In the genomic region with DNA sequence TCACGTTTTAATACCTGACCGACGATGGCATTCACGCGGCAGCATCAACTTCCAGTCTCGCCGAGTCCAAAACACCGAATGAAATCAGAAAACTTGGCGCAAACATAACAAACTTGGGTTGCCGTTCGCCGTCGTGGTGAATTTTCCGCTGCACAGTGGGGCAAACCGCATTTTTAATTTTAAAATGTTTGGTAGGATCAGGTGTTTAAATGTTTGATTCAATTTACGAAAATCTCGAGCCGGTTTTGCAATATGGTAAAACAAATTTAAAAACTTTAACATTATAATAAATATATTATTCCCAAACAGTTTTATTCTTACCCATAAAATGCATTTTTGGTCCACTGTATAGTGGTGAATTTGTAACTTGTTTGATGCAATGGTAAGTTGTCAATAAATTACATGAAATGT, we compare ENCODE assay signal across 1 fruit fly cellular context.
TF ChIP-seq lines count a peak whose summit lies in the region.

A gene (minus strand): TSS at position 82 of the 411 bp plus-strand sequence.

TF ChIP-seq in whole organism, embryonic, 481 proteins besides CTCF, POLR2A, EP300 and RAD21 (continued from another document and continues in another):
- TF ChIP-seq HmgD (GFP tag; optimal IDR thresholded peaks at IDR 0.05; lab: Kevin White, UChicago) (peak; percentile 53), gro (GFP tag; optimal IDR thresholded peaks at IDR 0.05; lab: Kevin White, UChicago) (peak; percentile 94), Fer3 (tag; optimal IDR thresholded peaks at IDR 0.05; lab: Kevin White, UChicago) (peak; percentile 99), sd (tag; optimal IDR thresholded peaks at IDR 0.05; lab: Kevin White, UChicago) (peak; percentile 97), CG2678 (tag; optimal IDR thresholded peaks at IDR 0.05; lab: Kevin White, UChicago) (peak; percentile 100), Hmx (GFP tag; optimal IDR thresholded peaks at IDR 0.05; lab: Kevin White, UChicago) (peak; percentile 65), CG10147 (GFP tag; optimal IDR thresholded peaks at IDR 0.05; lab: Kevin White, UChicago) (peak; percentile 98), az2 (GFP tag; optimal IDR thresholded peaks at IDR 0.05; lab: Kevin White, UChicago) (peak; percentile 100), Hey (tag; optimal IDR thresholded peaks at IDR 0.05; lab: Kevin White, UChicago) (peak; percentile 89), CG14667 (GFP tag; IDR thresholded peaks at IDR 0.05; lab: Robert Waterston, UW) (peak; percentile 99), CG8924 (tag; optimal IDR thresholded peaks at IDR 0.05; lab: Kevin White, UChicago) (peak; percentile 100), hbn (GFP tag; IDR thresholded peaks at IDR 0.05; lab: Robert Waterston, UW; ENCODE audit: partially characterized antibody) (peak; percentile 53; the same call in 1 of the 2 replicates), CG9727 (GFP tag; optimal IDR thresholded peaks at IDR 0.05; lab: Kevin White, UChicago) (peak; percentile 99), CG4282 (GFP tag; optimal IDR thresholded peaks at IDR 0.05; lab: Kevin White, UChicago) (peak; percentile 93), pros (GFP tag; optimal IDR thresholded peaks at IDR 0.05; lab: Kevin White, UChicago) (peak; percentile 80), CG9797 (GFP tag; optimal IDR thresholded peaks at IDR 0.05; lab: Kevin White, UChicago) (peak; percentile 78), aop (GFP tag; IDR thresholded peaks at IDR 0.05; lab: Robert Waterston, UW) (peak; percentile 90), ATbp (GFP tag; optimal IDR thresholded peaks at IDR 0.05; lab: Kevin White, UChicago) (peak; percentile 100), CG6254 (GFP tag; optimal IDR thresholded peaks at IDR 0.05; lab: Kevin White, UChicago) (peak; percentile 98), crp (GFP tag; optimal IDR thresholded peaks at IDR 0.05; lab: Kevin White, UChicago) (peak; percentile 29 to 75), Taf1 (GFP tag; IDR thresholded peaks at IDR 0.05; lab: Robert Waterston, UW) (peak; percentile 93), lov (optimal IDR thresholded peaks at IDR 0.05; lab: Kevin White, UChicago) (no peak), lov (GFP tag; IDR thresholded peaks at IDR 0.05; lab: Robert Waterston, UW) (peak; percentile 99), CG11723 (GFP tag; optimal IDR thresholded peaks at IDR 0.05; lab: Kevin White, UChicago) (peak; percentile 99), CG9609 (GFP tag; optimal IDR thresholded peaks at IDR 0.05; lab: Kevin White, UChicago) (peak; percentile 92), CG12219 (GFP tag; optimal IDR thresholded peaks at IDR 0.05; lab: Kevin White, UChicago) (peak; percentile 99), chif (GFP tag; optimal IDR thresholded peaks at IDR 0.05; lab: Kevin White, UChicago) (peak; percentile 95 to 97), cwo (GFP tag; optimal IDR thresholded peaks at IDR 0.05; lab: Kevin White, UChicago) (peak; percentile 98), mirr (GFP tag; optimal IDR thresholded peaks at IDR 0.05; lab: Kevin White, UChicago) (peak; percentile 97), Six4 (GFP tag; optimal IDR thresholded peaks at IDR 0.05; lab: Kevin White, UChicago) (peak; percentile 98), pzg (GFP tag; optimal IDR thresholded peaks at IDR 0.05; lab: Kevin White, UChicago) (peak; percentile 26), sug (tag; optimal IDR thresholded peaks at IDR 0.05; lab: Kevin White, UChicago) (peak; percentile 96), Ets97D (GFP tag; optimal IDR thresholded peaks at IDR 0.05; lab: Kevin White, UChicago) (peak; percentile 92), dati (GFP tag; IDR thresholded peaks at IDR 0.05; lab: Robert Waterston, UW) (peak; percentile 98), wor (GFP tag; IDR thresholded peaks at IDR 0.05; lab: Robert Waterston, UW) (peak; percentile 99), cg (GFP tag; optimal IDR thresholded peaks at IDR 0.05; lab: Kevin White, UChicago) (no peak), ERR (GFP tag; optimal IDR thresholded peaks at IDR 0.05; lab: Kevin White, UChicago) (peak; percentile 85), Eip74EF (GFP tag; optimal IDR thresholded peaks at IDR 0.05; lab: Kevin White, UChicago) (peak in 1 of 2 experiments; percentile 99), bowl (GFP tag; IDR thresholded peaks at IDR 0.05; lab: Robert Waterston, UW) (peak; percentile 99), nmo (GFP tag; optimal IDR thresholded peaks at IDR 0.05; lab: Kevin White, UChicago) (peak; percentile 100), Fer2 (tag; optimal IDR thresholded peaks at IDR 0.05; lab: Kevin White, UChicago) (peak; percentile 98), CG1529 (GFP tag; optimal IDR thresholded peaks at IDR 0.05; lab: Kevin White, UChicago) (peak; percentile 99), CG3065 (GFP tag; optimal IDR thresholded peaks at IDR 0.05; lab: Kevin White, UChicago) (peak; percentile 99), CG31224 (GFP tag; IDR thresholded peaks at IDR 0.05; lab: Robert Waterston, UW) (peak; percentile 97), chm (GFP tag; IDR thresholded peaks at IDR 0.05; lab: Robert Waterston, UW) (peak; percentile 100), Hr51 (GFP tag; optimal IDR thresholded peaks at IDR 0.05; lab: Kevin White, UChicago) (peak; percentile 97 to 100), CG15601 (tag; optimal IDR thresholded peaks at IDR 0.05; lab: Kevin White, UChicago) (peak; percentile 99), Nf-YA (GFP tag; IDR thresholded peaks at IDR 0.05; lab: Robert Waterston, UW) (peak; percentile 75), ewg (GFP tag; optimal IDR thresholded peaks at IDR 0.05; lab: Kevin White, UChicago) (peak; percentile 99), CG7839 (tag; optimal IDR thresholded peaks at IDR 0.05; lab: Kevin White, UChicago) (peak; percentile 99), Ravus (GFP tag; IDR thresholded peaks at IDR 0.05; lab: Robert Waterston, UW) (peak; percentile 97), CHES-1-like (GFP tag; optimal IDR thresholded peaks at IDR 0.05; lab: Kevin White, UChicago) (peak; percentile 89), CG10209 (GFP tag; optimal IDR thresholded peaks at IDR 0.05; lab: Kevin White, UChicago) (peak; percentile 99), vfl (GFP tag; optimal IDR thresholded peaks at IDR 0.05; lab: Kevin White, UChicago) (peak; percentile 96), cato (GFP tag; optimal IDR thresholded peaks at IDR 0.05; lab: Kevin White, UChicago; ENCODE audit: borderline replicate concordance) (peak; percentile 99), Kr (GFP tag; optimal IDR thresholded peaks at IDR 0.05; lab: Kevin White, UChicago) (peak; percentile 92), gcm2 (GFP tag; optimal IDR thresholded peaks at IDR 0.05; lab: Kevin White, UChicago) (peak; percentile 98), mld (GFP tag; IDR thresholded peaks at IDR 0.05; lab: Robert Waterston, UW; ENCODE audit: partially characterized antibody) (0 out of 3 replicates have a peak, but pooled peaks have one; percentile 44), CG12744 (GFP tag; optimal IDR thresholded peaks at IDR 0.05; lab: Kevin White, UChicago) (peak; percentile 93), lbe (GFP tag; optimal IDR thresholded peaks at IDR 0.05; lab: Kevin White, UChicago) (peak; percentile 87), CG18476 (GFP tag; optimal IDR thresholded peaks at IDR 0.05; lab: Kevin White, UChicago) (peak; percentile 98), sc (optimal IDR thresholded peaks at IDR 0.05; lab: Kevin White, UChicago) (no peak), sc (GFP tag; optimal IDR thresholded peaks at IDR 0.05; lab: Kevin White, UChicago) (peak; percentile 99), CG5245 (GFP tag; optimal IDR thresholded peaks at IDR 0.05; lab: Kevin White, UChicago) (peak; percentile 99), NC2α (GFP tag; optimal IDR thresholded peaks at IDR 0.05; lab: Kevin White, UChicago) (peak; percentile 90), Dll (GFP tag; IDR thresholded peaks at IDR 0.05; lab: Robert Waterston, UW; ENCODE audit: partially characterized antibody) (peak; percentile 61; the same call in 3 of the 4 replicates), CG9876 (GFP tag; optimal IDR thresholded peaks at IDR 0.05; lab: Kevin White, UChicago) (peak; percentile 72), wdn (GFP tag; IDR thresholded peaks at IDR 0.05; lab: Robert Waterston, UW) (peak; percentile 99), CG4617 (GFP tag; optimal IDR thresholded peaks at IDR 0.05; lab: Kevin White, UChicago; ENCODE audit: borderline replicate concordance) (peak; percentile 99), slou (GFP tag; optimal IDR thresholded peaks at IDR 0.05; lab: Kevin White, UChicago) (peak; percentile 95), CG8290 (GFP tag; optimal IDR thresholded peaks at IDR 0.05; lab: Kevin White, UChicago) (peak; percentile 95), CG8290 (tag; optimal IDR thresholded peaks at IDR 0.05; lab: Kevin White, UChicago) (peak; percentile 95 to 98), dmrt99B (tag; optimal IDR thresholded peaks at IDR 0.05; lab: Kevin White, UChicago) (peak; percentile 99), chn (GFP tag; optimal IDR thresholded peaks at IDR 0.05; lab: Kevin White, UChicago) (peak; percentile 98), Meics (GFP tag; optimal IDR thresholded peaks at IDR 0.05; lab: Kevin White, UChicago) (peak; percentile 99), CG9215 (GFP tag; IDR thresholded peaks at IDR 0.05; lab: Robert Waterston, UW) (peak; percentile 97), CG1603 (tag; optimal IDR thresholded peaks at IDR 0.05; lab: Kevin White, UChicago) (peak; percentile 97), fd3F (GFP tag; optimal IDR thresholded peaks at IDR 0.05; lab: Kevin White, UChicago) (peak; percentile 99), CG7556 (GFP tag; optimal IDR thresholded peaks at IDR 0.05; lab: Kevin White, UChicago) (peak; percentile 99), Med (GFP tag; lab: Kevin White, UChicago) (peak; percentile 99), CG12391 (tag; optimal IDR thresholded peaks at IDR 0.05; lab: Kevin White, UChicago) (peak; percentile 100), Dip2 (GFP tag; IDR thresholded peaks at IDR 0.05; lab: Robert Waterston, UW) (peak; percentile 77; the same call in 1 of the 2 replicates), CG16813 (GFP tag; IDR thresholded peaks at IDR 0.05; lab: Robert Waterston, UW; ENCODE audit: partially characterized antibody) (no peak; the same call in none of the 3 replicates), Sry-δ (GFP tag; optimal IDR thresholded peaks at IDR 0.05; lab: Kevin White, UChicago) (peak; percentile 55), cad (GFP tag; optimal IDR thresholded peaks at IDR 0.05; lab: Kevin White, UChicago) (no peak), ap (GFP tag; IDR thresholded peaks at IDR 0.05; lab: Robert Waterston, UW) (peak; percentile 91), CG17568 (GFP tag; optimal IDR thresholded peaks at IDR 0.05; lab: Kevin White, UChicago) (peak; percentile 99), Drgx (GFP tag; IDR thresholded peaks at IDR 0.05; lab: Robert Waterston, UW) (peak; percentile 99), scrt (GFP tag; optimal IDR thresholded peaks at IDR 0.05; lab: Kevin White, UChicago) (peak; percentile 96), CG3163 (GFP tag; optimal IDR thresholded peaks at IDR 0.05; lab: Kevin White, UChicago) (peak; percentile 76), knrl (GFP tag; IDR thresholded peaks at IDR 0.05; lab: Robert Waterston, UW; ENCODE audit: partially characterized antibody) (peak; percentile 71), bsh (GFP tag; optimal IDR thresholded peaks at IDR 0.05; lab: Kevin White, UChicago) (peak; percentile 94 to 100), CG8765 (GFP tag; IDR thresholded peaks at IDR 0.05; lab: Robert Waterston, UW) (peak; percentile 98), al (GFP tag; IDR thresholded peaks at IDR 0.05; lab: Robert Waterston, UW) (peak; percentile 93), Dref (GFP tag; IDR thresholded peaks at IDR 0.05; lab: Robert Waterston, UW) (peak; percentile 44), CG43689 (GFP tag; IDR thresholded peaks at IDR 0.05; lab: Robert Waterston, UW) (peak; percentile 97), CG4424 (GFP tag; optimal IDR thresholded peaks at IDR 0.05; lab: Kevin White, UChicago) (peak; percentile 99), danr (GFP tag; IDR thresholded peaks at IDR 0.05; lab: Robert Waterston, UW) (peak; percentile 96), CG18619 (GFP tag; optimal IDR thresholded peaks at IDR 0.05; lab: Kevin White, UChicago) (peak; percentile 99), gem (tag; optimal IDR thresholded peaks at IDR 0.05; lab: Kevin White, UChicago) (peak; percentile 100), CG6813 (GFP tag; optimal IDR thresholded peaks at IDR 0.05; lab: Kevin White, UChicago) (peak; percentile 99), h (optimal IDR thresholded peaks at IDR 0.05; lab: Kevin White, UChicago) (no peak), CG15011 (GFP tag; optimal IDR thresholded peaks at IDR 0.05; lab: Kevin White, UChicago) (peak; percentile 98), prd (optimal IDR thresholded peaks at IDR 0.05; lab: Kevin White, UChicago) (no peak), prd (GFP tag; IDR thresholded peaks at IDR 0.05; lab: Robert Waterston, UW) (peak; percentile 99), Sox100B (GFP tag; optimal IDR thresholded peaks at IDR 0.05; lab: Kevin White, UChicago) (peak; percentile 98), Oli (tag; optimal IDR thresholded peaks at IDR 0.05; lab: Kevin White, UChicago) (peak; percentile 100), CG14441 (GFP tag; IDR thresholded peaks at IDR 0.05; lab: Robert Waterston, UW) (peak; percentile 99), fd64A (GFP tag; optimal IDR thresholded peaks at IDR 0.05; lab: Kevin White, UChicago) (peak; percentile 98), Fer1 (GFP tag; optimal IDR thresholded peaks at IDR 0.05; lab: Kevin White, UChicago) (peak; percentile 99), Xrp1 (GFP tag; IDR thresholded peaks at IDR 0.05; lab: Robert Waterston, UW) (peak; percentile 100), CG3838 (GFP tag; optimal IDR thresholded peaks at IDR 0.05; lab: Kevin White, UChicago) (peak; percentile 96), CG12299 (tag; optimal IDR thresholded peaks at IDR 0.05; lab: Kevin White, UChicago) (peak; percentile 99), Mes4 (GFP tag; optimal IDR thresholded peaks at IDR 0.05; lab: Kevin White, UChicago) (peak; percentile 91), Rfx (GFP tag; IDR thresholded peaks at IDR 0.05; lab: Robert Waterston, UW) (peak; percentile 99), CG14860 (GFP tag; IDR thresholded peaks at IDR 0.05; lab: Robert Waterston, UW; ENCODE audit: partially characterized antibody) (peak; percentile 75), Neu2 (GFP tag; optimal IDR thresholded peaks at IDR 0.05; lab: Kevin White, UChicago; ENCODE audit: borderline replicate concordance) (no peak), CG2116 (GFP tag; optimal IDR thresholded peaks at IDR 0.05; lab: Kevin White, UChicago) (peak; percentile 92), CG10321 (GFP tag; IDR thresholded peaks at IDR 0.05; lab: Robert Waterston, UW) (peak; percentile 91), CG18764 (GFP tag; optimal IDR thresholded peaks at IDR 0.05; lab: Kevin White, UChicago) (peak; percentile 98), Mad (GFP tag; optimal IDR thresholded peaks at IDR 0.05; lab: Kevin White, UChicago) (peak; percentile 98), PHDP (tag; optimal IDR thresholded peaks at IDR 0.05; lab: Kevin White, UChicago) (peak; percentile 100), CG33557 (GFP tag; optimal IDR thresholded peaks at IDR 0.05; lab: Kevin White, UChicago) (peak; percentile 99), CG17912 (GFP tag; optimal IDR thresholded peaks at IDR 0.05; lab: Kevin White, UChicago) (peak; percentile 98)
